Worm (Caenorhabditis elegans) whole organism, young adult: ENCODE data around the gene R03D7.15.
A peak's percentile ranks its signal among the peaks of the same experiment; 100 is the strongest.

Experiments
- B0261.1 ChIP-seq: sonication (generic microtip); optimal IDR thresholded peaks from 2 replicates; lab custom pipeline; 2016; ENCODE audit warnings: mild to moderate bottlenecking, missing genetic modification characterization, moderate library complexity, missing compliant biosample characterization
- F57C9.4 ChIP-seq: sonication (generic microtip); optimal IDR thresholded peaks from 2 replicates; lab custom pipeline; 2017; ENCODE audit warnings: mild to moderate bottlenecking, missing genetic modification characterization, missing compliant biosample characterization
- Y95B8A.8 ChIP-seq: fragments of 200-800 bp; sonication (Bioruptor generic); IDR thresholded peaks from 2 replicates; pipeline ENCODE4 v1.3.6; 2022; ENCODE audit warnings: missing genetic modification reagents, missing genetic modification characterization, missing compliant biosample characterization
- aptf-2 ChIP-seq: fragments of 200-800 bp; sonication (Bioruptor generic); conservative IDR thresholded peaks from 2 replicates; pipeline ENCODE4 v1.3.6; 2022; ENCODE audit warnings: missing genetic modification reagents, missing genetic modification characterization, missing compliant biosample characterization
- efl-1 ChIP-seq: fragments of 150-350 bp; optimal IDR thresholded peaks from 2 replicates; lab custom pipeline; 2014; ENCODE audit warnings: missing biosample characterization, missing genetic modification reagents, missing genetic modification characterization
- ekl-4 ChIP-seq: fragments of 200-800 bp; sonication (Bioruptor generic); IDR thresholded peaks from 2 replicates; pipeline ENCODE4 v1.3.6; 2022; ENCODE audit warnings: missing genetic modification reagents, missing genetic modification characterization, missing compliant biosample characterization
- ets-4 ChIP-seq: fragments of 200-800 bp; sonication (Bioruptor generic); optimal IDR thresholded peaks from 2 replicates; lab custom pipeline; 2018; ENCODE audit warnings: mild to moderate bottlenecking, missing genetic modification characterization, missing compliant biosample characterization
- gei-17 ChIP-seq: fragments of 200-800 bp; sonication (Bioruptor generic); optimal IDR thresholded peaks from 2 replicates; lab custom pipeline; 2018; ENCODE audit warnings: mild to moderate bottlenecking, missing genetic modification characterization, missing compliant biosample characterization
- lin-40 ChIP-seq: sonication (generic microtip); optimal IDR thresholded peaks from 2 replicates; lab custom pipeline; 2016; ENCODE audit warnings: missing genetic modification characterization, mild to moderate bottlenecking, missing compliant biosample characterization, missing genotype, missing genetic modification reagents
- lir-1 ChIP-seq: fragments of 200-800 bp; sonication (Bioruptor generic); conservative IDR thresholded peaks from 2 replicates; pipeline ENCODE4 v1.3.6; 2022; ENCODE audit warnings: missing genetic modification reagents, missing genetic modification characterization, missing compliant biosample characterization
- madf-3 ChIP-seq: fragments of 200-800 bp; sonication (Bioruptor generic); IDR thresholded peaks from 2 replicates; pipeline ENCODE4 v1.3.6; 2022; ENCODE audit warnings: missing genetic modification reagents, missing genetic modification characterization, missing compliant biosample characterization
- mcd-1 ChIP-seq: fragments of 200-800 bp; sonication (Bioruptor generic); IDR thresholded peaks from 2 replicates; pipeline ENCODE4 v1.3.6; 2022; ENCODE audit warnings: missing genetic modification reagents, missing genetic modification characterization, missing compliant biosample characterization
- mxl-1 ChIP-seq: sonication (generic microtip); optimal IDR thresholded peaks from 2 replicates; lab custom pipeline; 2016; ENCODE audit warnings: missing genetic modification characterization, missing compliant biosample characterization
- rec-8 ChIP-seq, 2 experiments: sonication (generic microtip); optimal IDR thresholded peaks; 2 replicates each; lab custom pipeline; 2016; ENCODE audit warnings: mild to moderate bottlenecking in 2 of 2, missing genetic modification characterization in 2 of 2, missing genetic modification reagents in 2 of 2, missing genotype in 2 of 2, missing biosample characterization in 1 of 2, missing compliant biosample characterization in 1 of 2, moderate library complexity in 1 of 2
- snpc-1.1 ChIP-seq: sonication (generic microtip); optimal IDR thresholded peaks from 2 replicates; lab custom pipeline; 2017; ENCODE audit warnings: missing genetic modification characterization, mild to moderate bottlenecking, missing compliant biosample characterization, antibody characterized with exemption, moderate library complexity, missing genotype, missing genetic modification reagents; ENCODE audit not compliant: insufficient read depth
- snpc-1.3 ChIP-seq: sonication (generic microtip); optimal IDR thresholded peaks from 2 replicates; lab custom pipeline; 2017; ENCODE audit warnings: missing genetic modification characterization, mild to moderate bottlenecking, missing compliant biosample characterization, antibody characterized with exemption, moderate library complexity, missing genotype, missing genetic modification reagents; ENCODE audit not compliant: insufficient read depth
- snpc-3.4 ChIP-seq: sonication (generic microtip); optimal IDR thresholded peaks from 2 replicates; lab custom pipeline; 2017; ENCODE audit warnings: missing genetic modification characterization, mild to moderate bottlenecking, missing compliant biosample characterization, antibody characterized with exemption, moderate library complexity, missing genotype, missing genetic modification reagents
- snpc-4 ChIP-seq, 5 experiments: fragments of 150-350 bp in 1 of 5; sonication (generic microtip) in 4 of 5; optimal IDR thresholded peaks; 2 replicates each; lab custom pipeline; 2014 to 2018; ENCODE audit warnings: missing genetic modification characterization in 5 of 5, missing biosample characterization in 3 of 5, antibody characterized with exemption in 2 of 5, mild to moderate bottlenecking in 2 of 5, missing compliant biosample characterization in 2 of 5, missing genotype in 2 of 5, moderate library complexity in 2 of 5, missing genetic modification reagents in 1 of 5
- tbx-9 ChIP-seq: sonication (generic microtip); optimal IDR thresholded peaks from 2 replicates; lab custom pipeline; 2016; ENCODE audit warnings: borderline replicate concordance, missing genetic modification characterization, inconsistent platforms, missing compliant biosample characterization
- unc-62 ChIP-seq: fragments of 150-350 bp; optimal IDR thresholded peaks from 2 replicates; lab custom pipeline; 2014; ENCODE audit warnings: missing biosample characterization, missing genetic modification reagents, missing genetic modification characterization
- xnd-1 ChIP-seq: sonication (generic microtip); optimal IDR thresholded peaks from 2 replicates; lab custom pipeline; 2016; ENCODE audit warnings: missing genotype, missing genetic modification reagents, missing genetic modification characterization, missing compliant biosample characterization
- zfh-2 ChIP-seq: fragments of 200-800 bp; sonication (Bioruptor generic); conservative IDR thresholded peaks from 2 replicates; pipeline ENCODE4 v1.3.6; 2022; ENCODE audit warnings: missing genetic modification reagents, missing genetic modification characterization, missing compliant biosample characterization
- zim-3 ChIP-seq: sonication (generic microtip); optimal IDR thresholded peaks from 2 replicates; lab custom pipeline; 2017; ENCODE audit warnings: mild to moderate bottlenecking, missing genetic modification characterization, moderate library complexity, missing compliant biosample characterization
- ztf-22 ChIP-seq: fragments of 200-800 bp; sonication (Bioruptor generic); optimal IDR thresholded peaks from 2 replicates; lab custom pipeline; 2018; ENCODE audit warnings: mild to moderate bottlenecking, missing genetic modification characterization, moderate library complexity, missing compliant biosample characterization
- ztf-28 ChIP-seq: fragments of 200-800 bp; sonication (Bioruptor generic); IDR thresholded peaks from 2 replicates; pipeline ENCODE4 v1.3.6; 2022; ENCODE audit warnings: missing genetic modification reagents, missing genetic modification characterization, missing compliant biosample characterization

Gene R03D7.15

DNA sequence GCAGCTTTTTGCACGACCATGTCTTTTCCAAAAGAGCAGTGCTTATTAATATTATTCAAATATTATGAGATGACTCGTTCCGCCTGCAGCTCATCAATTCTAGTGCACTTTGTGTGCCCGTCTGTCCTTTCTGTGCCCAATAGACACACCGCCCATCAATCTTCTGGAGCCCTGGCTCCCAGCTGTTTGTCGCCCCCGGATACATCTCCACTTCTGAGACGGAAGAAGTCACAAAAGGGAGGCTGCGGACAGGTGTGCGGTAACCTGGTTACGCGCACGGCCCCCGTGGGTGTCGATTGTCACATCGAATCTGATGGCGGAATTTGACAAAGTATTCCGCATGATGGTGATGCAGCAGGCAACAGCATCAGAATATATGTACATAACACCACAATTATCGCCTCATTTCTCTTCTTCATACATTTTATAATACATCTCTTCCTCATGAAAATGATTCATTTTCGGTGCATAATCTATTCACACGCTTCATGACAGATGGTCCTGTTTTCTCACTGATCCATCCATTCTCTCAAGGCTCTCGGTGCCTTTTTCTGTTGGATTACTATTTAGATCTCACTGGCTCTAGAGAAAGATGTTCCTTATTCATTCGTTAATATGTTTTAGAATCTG is 44.6 kb downstream of the R03D7.15 start:
- TF ChIP-seq efl-1 (no peak), zfh-2 (GFP tag; lab: Robert Waterston, UW) (0 out of 2 replicates have a peak, but pooled peaks have one; percentile 49)

DNA sequence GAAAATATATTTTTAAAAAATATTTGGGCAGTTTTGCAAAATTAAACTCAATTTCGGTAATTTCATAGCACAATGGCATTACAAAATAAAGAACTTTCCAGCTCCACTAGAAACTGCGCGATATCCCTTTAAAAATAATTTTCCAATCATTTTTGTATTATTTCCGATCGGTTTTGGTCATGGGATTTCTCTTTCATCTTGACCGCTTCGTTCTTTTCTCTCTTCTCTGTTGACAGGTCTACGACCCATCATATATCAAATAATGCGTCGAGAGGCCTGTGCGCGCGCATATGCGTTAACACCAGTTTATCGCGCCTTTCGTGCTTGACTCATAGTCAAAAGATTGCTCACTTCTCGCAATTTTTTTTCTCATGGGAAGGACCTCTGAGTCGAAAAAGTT is 46.6 kb downstream of the R03D7.15 start:
- TF ChIP-seq ekl-4 (GFP tag; lab: Robert Waterston, UW): no peak
- TF ChIP-seq Y95B8A.8 (GFP tag; lab: Robert Waterston, UW): no peak
- no peak for TF ChIP-seq snpc-1.1
- TF ChIP-seq snpc-3.4 (tag; lab: Kevin White, UChicago): no peak
- TF ChIP-seq snpc-1.3 (tag; lab: Kevin White, UChicago): no peak
- TF ChIP-seq aptf-2 (GFP tag; lab: Robert Waterston, UW): no peak
- TF ChIP-seq mxl-1 (tag; lab: Kevin White, UChicago): no peak
- no peak for TF ChIP-seq ztf-28 (GFP tag; lab: Robert Waterston, UW)

DNA sequence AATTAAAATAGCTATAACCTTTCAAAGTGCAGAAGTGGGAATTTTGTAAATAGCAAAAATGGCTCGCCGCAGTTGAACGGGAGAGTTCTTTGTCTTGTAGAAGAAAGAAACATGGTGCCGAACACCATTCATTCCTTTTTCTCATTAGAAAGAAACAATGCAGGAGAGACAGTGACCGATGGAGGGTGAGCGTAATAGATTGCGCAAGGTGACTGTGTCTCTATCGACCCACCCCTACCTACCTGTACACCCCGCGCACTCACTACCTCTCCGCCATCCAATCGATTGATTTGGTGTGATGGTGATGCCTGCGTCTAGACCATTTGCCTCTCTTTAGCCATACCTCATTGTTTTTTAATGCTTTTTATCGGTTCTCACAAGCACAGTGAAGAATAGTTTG is 47.2 kb downstream of the R03D7.15 start:
- TF ChIP-seq B0261.1 (tag; lab: Kevin White, UChicago) (no peak), xnd-1 (tag; lab: Kevin White, UChicago) (no peak), mcd-1 (GFP tag; lab: Robert Waterston, UW) (no peak), zim-3 (no peak), rec-8 (tag; optimal IDR thresholded peaks at IDR 0.05; lab: Kevin White, UChicago) (no peak), ztf-22 (GFP tag; lab: Kevin White, UChicago) (no peak), lin-40 (no peak), F57C9.4 (tag; lab: Kevin White, UChicago) (no peak), snpc-4 (GFP tag; optimal IDR thresholded peaks at IDR 0.05; lab: Kevin White, UChicago) (no peak), snpc-4 (tag; optimal IDR thresholded peaks at IDR 0.05; lab: Kevin White, UChicago) (no peak), madf-3 (no peak), tbx-9 (tag; lab: Kevin White, UChicago) (no peak), lir-1 (no peak), zfh-2 (GFP tag; lab: Robert Waterston, UW) (no peak), unc-62 (GFP tag; lab: Kevin White, UChicago) (no peak), ets-4 (GFP tag; lab: Kevin White, UChicago) (no peak), gei-17 (GFP tag; lab: Kevin White, UChicago) (no peak)

DNA sequence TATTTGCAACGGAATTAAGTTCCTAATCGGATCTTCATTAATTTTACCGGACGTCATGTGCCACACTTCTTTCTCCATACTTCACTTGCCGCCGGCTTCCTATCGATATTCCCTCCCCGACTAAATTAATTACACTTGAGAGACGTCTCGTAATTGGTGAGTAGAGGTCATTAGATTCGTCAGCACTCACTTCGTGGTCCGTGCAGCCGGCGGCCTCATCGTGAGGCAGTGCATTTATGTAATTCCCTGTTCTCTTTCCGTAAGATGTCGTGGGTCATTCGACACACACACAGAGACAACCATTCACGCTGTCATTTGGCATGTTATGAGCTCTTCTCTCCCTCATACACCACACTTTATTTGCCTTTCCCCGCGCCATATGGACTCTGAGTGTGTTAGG is 48.6 kb downstream of the R03D7.15 start:
- no peak for TF ChIP-seq ztf-28 (GFP tag; lab: Robert Waterston, UW)
